Worm (Caenorhabditis elegans) whole organism, midembryonic: ENCODE results near the gene PDB1.1.

ENCODE experiments used
- T22C8.4 ChIP-seq: fragments of 200-800 bp; sonication (Bioruptor generic); IDR thresholded peaks from 2 replicates; pipeline ENCODE4 v1.3.6; 2022; ENCODE audit warnings: missing genetic modification characterization, missing compliant biosample characterization
- cog-1 ChIP-seq: sonication (generic microtip); optimal IDR thresholded peaks from 2 replicates; lab custom pipeline; 2016; ENCODE audit warnings: missing genetic modification characterization, missing compliant biosample characterization
- flt-1 ChIP-seq: fragments of 200-800 bp; sonication (Bioruptor generic); IDR thresholded peaks from 2 replicates; pipeline ENCODE4 v1.3.6; 2022; ENCODE audit warnings: missing genetic modification characterization, missing compliant biosample characterization
- klf-2 ChIP-seq: fragments of 200-800 bp; sonication (Bioruptor generic); conservative IDR thresholded peaks from 2 replicates; pipeline ENCODE4 v1.3.6; 2022; ENCODE audit warnings: missing genetic modification reagents, missing genetic modification characterization, missing compliant biosample characterization
- med-1 ChIP-seq: sonication (generic microtip); optimal IDR thresholded peaks from 2 replicates; lab custom pipeline; 2017; ENCODE audit warnings: missing genetic modification characterization, mild to moderate bottlenecking, missing compliant biosample characterization, antibody characterized with exemption, missing genetic modification reagents; ENCODE audit not compliant: insufficient read depth
- ref-1 ChIP-seq: fragments of 200-800 bp; sonication (Bioruptor generic); conservative IDR thresholded peaks from 2 replicates; pipeline ENCODE4 v1.3.6; 2022; ENCODE audit warnings: missing genetic modification reagents, missing genetic modification characterization, missing compliant biosample characterization
- tab-1 ChIP-seq: fragments of 200-800 bp; sonication (Bioruptor generic); IDR thresholded peaks from 2 replicates; pipeline ENCODE4 v1.3.6; 2022; ENCODE audit warnings: missing genetic modification characterization, missing compliant biosample characterization
- ztf-23 ChIP-seq: fragments of 200-800 bp; sonication (Bioruptor generic); IDR thresholded peaks from 2 replicates; pipeline ENCODE4 v1.3.6; 2022; ENCODE audit warnings: missing genetic modification reagents, missing genetic modification characterization, missing compliant biosample characterization
- ztf-29 ChIP-seq: fragments of 200-800 bp; sonication (Bioruptor generic); IDR thresholded peaks from 2 replicates; pipeline ENCODE4 v1.3.6; 2022; ENCODE audit warnings: missing genetic modification reagents, missing genetic modification characterization, missing compliant biosample characterization

DNA sequence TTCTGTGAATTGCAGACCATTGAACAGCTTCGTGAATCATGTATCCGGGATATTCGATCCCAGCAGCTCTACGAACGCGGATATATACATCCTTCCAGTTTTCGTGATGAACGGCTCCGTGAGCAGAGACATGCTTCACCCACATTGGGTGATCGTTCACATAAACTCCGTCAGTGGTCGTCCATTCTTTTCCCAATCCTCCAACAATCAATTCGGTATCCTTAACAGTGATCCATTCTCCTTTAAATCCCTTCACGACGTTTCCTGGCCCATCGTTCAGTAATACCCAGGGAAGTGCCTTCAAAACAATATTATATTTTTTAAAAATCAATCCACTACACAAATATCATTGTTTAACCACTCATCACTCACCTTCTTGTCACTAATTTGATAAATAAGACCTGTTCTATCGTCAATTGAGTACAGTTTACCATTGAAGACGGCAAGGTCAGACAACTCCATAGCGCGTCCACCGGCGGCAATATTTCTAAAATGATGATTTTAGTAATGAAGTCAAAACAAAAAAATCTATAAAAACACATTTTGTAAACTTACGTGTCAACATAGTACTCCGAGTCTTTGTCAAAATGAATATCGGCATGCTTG lies 9.9 kb upstream of the PDB1.1 start:
- TF ChIP-seq ref-1 (no peak), T22C8.4 (GFP tag; lab: Robert Waterston, UW) (no peak), flt-1 (GFP tag; lab: Robert Waterston, UW) (no peak), ztf-23 (GFP tag; lab: Robert Waterston, UW) (no peak), cog-1 (tag; lab: Kevin White, UChicago) (no peak), tab-1 (GFP tag; lab: Robert Waterston, UW) (no peak), klf-2 (GFP tag; lab: Robert Waterston, UW) (no peak), ztf-29 (GFP tag; lab: Robert Waterston, UW) (no peak), med-1 (GFP tag; lab: Kevin White, UChicago) (no peak)
